Fruit fly (Drosophila melanogaster) whole organism, wandering third instar larva: Measurements from ENCODE around the gene CG15036.

ENCODE experiments used
- CG32264 ChIP-seq: fragments of 200-800 bp; sonication (Bioruptor generic); optimal IDR thresholded peaks from 2 replicates; lab custom pipeline; 2016; ENCODE audit warnings: missing biosample characterization, missing genetic modification characterization
- CG9705 ChIP-seq: fragments of 200-800 bp; sonication (Bioruptor generic); optimal IDR thresholded peaks from 2 replicates; lab custom pipeline; 2018; ENCODE audit warnings: missing biosample characterization, mild to moderate bottlenecking, missing genetic modification characterization
- Dfd ChIP-seq: fragments of >200 bp; optimal IDR thresholded peaks from 2 replicates; lab custom pipeline; 2017; ENCODE audit warnings: missing biosample characterization, missing genetic modification characterization
- Dif ChIP-seq: fragments of 200-275, 200-300 bp; sonication (Bioruptor generic); optimal IDR thresholded peaks from 2 replicates; lab custom pipeline; 2018; ENCODE audit warnings: missing biosample characterization, missing genetic modification characterization; ENCODE audit not compliant: partially characterized antibody
- GATAd ChIP-seq: sonication (Bioruptor generic); optimal IDR thresholded peaks from 2 replicates; lab custom pipeline; 2016; ENCODE audit warnings: missing biosample characterization, missing genetic modification characterization
- HLH106 ChIP-seq: fragments of 200-800 bp; optimal IDR thresholded peaks from 3 replicates; lab custom pipeline; 2019; ENCODE audit warnings: missing biosample characterization, mild to moderate bottlenecking, missing genetic modification characterization, moderate library complexity
- Hnf4 ChIP-seq: fragments of 200-800 bp; sonication (Bioruptor generic); optimal IDR thresholded peaks from 2 replicates; lab custom pipeline; 2016; ENCODE audit warnings: missing biosample characterization, mild to moderate bottlenecking, missing genetic modification characterization
- Hr78 ChIP-seq: fragments of >200 bp; optimal IDR thresholded peaks from 2 replicates; lab custom pipeline; 2017; ENCODE audit warnings: missing biosample characterization, missing genetic modification characterization
- Hr83 ChIP-seq: fragments of 200-300 bp; sonication (Bioruptor generic); optimal IDR thresholded peaks from 2 replicates; lab custom pipeline; 2016; ENCODE audit warnings: missing biosample characterization, mild to moderate bottlenecking, missing genetic modification characterization, moderate library complexity; ENCODE audit not compliant: poor library complexity, severe bottlenecking
- Jra ChIP-seq: sonication (Bioruptor generic); optimal IDR thresholded peaks from 2 replicates; lab custom pipeline; 2016; ENCODE audit warnings: missing biosample characterization, missing genetic modification characterization
- N ChIP-seq: fragments of >200 bp; optimal IDR thresholded peaks from 2 replicates; lab custom pipeline; 2018; ENCODE audit warnings: missing biosample characterization, missing external identifiers, missing genetic modification characterization
- OdsH ChIP-seq: fragments of 200-800 bp; sonication (Bioruptor generic); optimal IDR thresholded peaks from 2 replicates; lab custom pipeline; 2016; ENCODE audit warnings: missing biosample characterization, mild to moderate bottlenecking, missing genetic modification characterization
- Rel ChIP-seq, 2 experiments: fragments of 200-800 bp; sonication (Bioruptor generic) in 1 of 2; optimal IDR thresholded peaks; 2 replicates in 1 of 2; 3 replicates in 1 of 2; lab custom pipeline; 2016 to 2019; ENCODE audit warnings: mild to moderate bottlenecking in 2 of 2, missing biosample characterization in 2 of 2, missing genetic modification characterization in 2 of 2, moderate library complexity in 1 of 2
- Sp1 ChIP-seq: fragments of 200-800 bp; sonication (Bioruptor generic); optimal IDR thresholded peaks from 3 replicates; lab custom pipeline; 2019; ENCODE audit warnings: missing biosample characterization, mild to moderate bottlenecking, missing genetic modification characterization, moderate library complexity
- Vsx2 ChIP-seq: fragments of 200-300, 225-300 bp; sonication (Bioruptor generic); optimal IDR thresholded peaks from 2 replicates; lab custom pipeline; 2018; ENCODE audit warnings: missing biosample characterization, missing genetic modification characterization; ENCODE audit not compliant: partially characterized antibody
- br ChIP-seq: fragments of 200-800 bp; sonication (Bioruptor generic); optimal IDR thresholded peaks from 2 replicates; lab custom pipeline; 2016; ENCODE audit warnings: missing biosample characterization, missing genetic modification characterization
- brk ChIP-seq: fragments of 200-800 bp; sonication (Bioruptor generic); optimal IDR thresholded peaks from 2 replicates; lab custom pipeline; 2016; ENCODE audit warnings: missing biosample characterization, mild to moderate bottlenecking, missing genetic modification characterization
- dl ChIP-seq, 2 experiments: fragments of 175-275, 200-275 bp in 1 of 2; fragments of 200-275 bp in 1 of 2; sonication (Bioruptor generic); optimal IDR thresholded peaks; lab custom pipeline; 2018; ENCODE audit warnings: mild to moderate bottlenecking in 2 of 2, missing biosample characterization in 2 of 2, missing genetic modification characterization in 2 of 2, moderate library complexity in 2 of 2; ENCODE audit not compliant: partially characterized antibody in 2 of 2, insufficient read depth in 1 of 2
- ey ChIP-seq: fragments of 200-800 bp; sonication (Bioruptor generic); optimal IDR thresholded peaks from 2 replicates; lab custom pipeline; 2016; ENCODE audit warnings: missing biosample characterization, missing genetic modification characterization
- foxo ChIP-seq, 2 experiments: fragments of 200-800 bp; sonication (Bioruptor generic); optimal IDR thresholded peaks; 2 replicates in 1 of 2; 3 replicates in 1 of 2; lab custom pipeline; 2016 to 2017; ENCODE audit warnings: missing biosample characterization in 2 of 2, missing genetic modification characterization in 2 of 2
- fru ChIP-seq: fragments of 200-800 bp; sonication (Bioruptor generic); optimal IDR thresholded peaks from 3 replicates; lab custom pipeline; 2016; ENCODE audit warnings: missing biosample characterization, mild to moderate bottlenecking, missing genetic modification characterization
- jim ChIP-seq: fragments of 175-275, 200-325 bp; sonication (Bioruptor generic); optimal IDR thresholded peaks from 2 replicates; lab custom pipeline; 2016; ENCODE audit warnings: missing biosample characterization, mild to moderate bottlenecking, missing genetic modification characterization
- psq ChIP-seq: fragments of 200-800 bp; sonication (Bioruptor generic); optimal IDR thresholded peaks from 3 replicates; lab custom pipeline; 2017; ENCODE audit warnings: missing biosample characterization, mild to moderate bottlenecking, missing genetic modification characterization, moderate library complexity
- rgr ChIP-seq: fragments of 200-800 bp; sonication (Bioruptor generic); optimal IDR thresholded peaks from 3 replicates; lab custom pipeline; 2016; ENCODE audit warnings: missing biosample characterization, mild to moderate bottlenecking, missing genetic modification characterization
- sage ChIP-seq: fragments of 200-800 bp; sonication (Bioruptor generic); optimal IDR thresholded peaks from 2 replicates; lab custom pipeline; 2016; ENCODE audit warnings: missing biosample characterization, mild to moderate bottlenecking, missing genetic modification characterization
- sv ChIP-seq: fragments of 200-800 bp; sonication (Bioruptor generic); optimal IDR thresholded peaks from 3 replicates; lab custom pipeline; 2016; ENCODE audit warnings: missing biosample characterization, missing genetic modification characterization
- tai ChIP-seq: sonication (Bioruptor generic); optimal IDR thresholded peaks from 2 replicates; lab custom pipeline; 2016; ENCODE audit warnings: missing biosample characterization, missing genetic modification characterization
- usp ChIP-seq: fragments of >200 bp; optimal IDR thresholded peaks from 2 replicates; lab custom pipeline; 2017; ENCODE audit warnings: missing biosample characterization, missing genetic modification characterization
- woc ChIP-seq: sonication (Bioruptor generic); optimal IDR thresholded peaks from 2 replicates; lab custom pipeline; 2016; ENCODE audit warnings: missing biosample characterization, mild to moderate bottlenecking, missing genetic modification characterization

The CG15036 gene

dm6 chrX:7412368-7412767 is 12.3 kb downstream of the CG15036 start, which contains the start of gene CG42704:
Gene CG42704, plus strand, starts transcription at chrX:7412668.
- TF ChIP-seq dl (GFP tag; optimal IDR thresholded peaks at IDR 0.05; lab: Kevin White, UChicago; ENCODE audit: insufficient read depth in 1 of 2, partially characterized antibody in 2 of 2) (no peak), N (GFP tag; lab: Kevin White, UChicago) (no peak), CG9705 (GFP tag; lab: Kevin White, UChicago) (no peak)

dm6 chrX:7411806-7412205 is 12.8 kb downstream of the CG15036 start, which contains the start of gene CG42246:
Gene CG42246, minus strand, starts transcription at chrX:7411906.
- TF ChIP-seq tai (GFP tag; lab: Kevin White, UChicago) (no peak), br (GFP tag; lab: Kevin White, UChicago) (no peak), brk (GFP tag; lab: Kevin White, UChicago) (no peak), woc (no peak), sage (GFP tag; lab: Kevin White, UChicago) (no peak), CG32264 (GFP tag; lab: Kevin White, UChicago) (no peak), ey (no peak), fru (GFP tag; lab: Kevin White, UChicago) (no peak), psq (GFP tag; lab: Kevin White, UChicago) (no peak), Dif (GFP tag; lab: Kevin White, UChicago) (no peak), CG9705 (GFP tag; lab: Kevin White, UChicago) (no peak)
- TF ChIP-seq, all 38 proteins: peak for 0

- TF ChIP-seq Hr78 (GFP tag; lab: Kevin White, UChicago) (no peak), dl (GFP tag; optimal IDR thresholded peaks at IDR 0.05; lab: Kevin White, UChicago; ENCODE audit: insufficient read depth in 1 of 2, partially characterized antibody in 2 of 2) (no peak), HLH106 (no peak), fru (GFP tag; lab: Kevin White, UChicago) (no peak)
- TF ChIP-seq, all 38 proteins: peak for 0
Measured at dm6 chrX:7406908-7407307, 17.7 kb downstream of the CG15036 start, which contains the start of gene CG32727. Gene CG32727, plus strand, starts transcription at chrX:7407208.

- TF ChIP-seq foxo (GFP tag; optimal IDR thresholded peaks at IDR 0.05; lab: Kevin White, UChicago) (no peak), Hnf4 (no peak), CG9705 (GFP tag; lab: Kevin White, UChicago) (no peak), brk (GFP tag; lab: Kevin White, UChicago) (no peak), woc (no peak), psq (GFP tag; lab: Kevin White, UChicago) (no peak)
Measured at dm6 chrX:7405697-7406096, 18.9 kb downstream of the CG15036 start, which contains the start of gene CG1677. Gene CG1677, minus strand, starts transcription at chrX:7405797.

dm6 chrX:7403074-7403473 is 21.6 kb downstream of the CG15036 start, which contains the start of gene CG15035:
Gene CG15035, minus strand, starts transcription at chrX:7403174.
- TF ChIP-seq psq (GFP tag; lab: Kevin White, UChicago) (no peak), OdsH (no peak), woc (no peak)

dm6 chrX:7382890-7383289 is 41.8 kb downstream of the CG15036 start, which contains the start of gene CG42781:
Gene CG42781, minus strand, starts transcription at chrX:7382990.
- TF ChIP-seq tai (GFP tag; lab: Kevin White, UChicago), result no peak
- no peak for TF ChIP-seq Rel (GFP tag; optimal IDR thresholded peaks at IDR 0.05; lab: Kevin White, UChicago)
- TF ChIP-seq Rel (tag; optimal IDR thresholded peaks at IDR 0.05; lab: Kevin White, UChicago), result no peak
- TF ChIP-seq usp, result no peak
- no peak for TF ChIP-seq rgr (GFP tag; lab: Kevin White, UChicago)
- TF ChIP-seq psq (GFP tag; lab: Kevin White, UChicago), result no peak
- no peak for TF ChIP-seq Jra
- no peak for TF ChIP-seq Hr83 (GFP tag; lab: Kevin White, UChicago)
- TF ChIP-seq Dif (GFP tag; lab: Kevin White, UChicago), result no peak
- no peak for TF ChIP-seq GATAd (GFP tag; lab: Kevin White, UChicago)
- no peak for TF ChIP-seq N (GFP tag; lab: Kevin White, UChicago)
- no peak for TF ChIP-seq Vsx2 (GFP tag; lab: Kevin White, UChicago)
- TF ChIP-seq Sp1 (GFP tag; lab: Kevin White, UChicago), result no peak
- no peak for TF ChIP-seq Dfd (GFP tag; lab: Kevin White, UChicago)
- no peak for TF ChIP-seq sv (GFP tag; lab: Kevin White, UChicago)
- no peak for TF ChIP-seq jim (GFP tag; lab: Kevin White, UChicago)
- no peak for TF ChIP-seq Hnf4
- TF ChIP-seq woc, result no peak
